Worm (Caenorhabditis elegans) whole organism, L3 larva: Measurements from ENCODE around the gene sru-23.
"Not testable (repeated sequence)": the region's sequence is repeated elsewhere in the genome, so short reads cannot be mapped to it uniquely, and the experiment has no call there.

ENCODE experiments used
- fos-1 ChIP-seq: fragments of 150-350 bp; optimal IDR thresholded peaks from 2 replicates; lab custom pipeline; 2014; ENCODE audit warnings: missing biosample characterization, missing genetic modification characterization
- mdl-1 ChIP-seq: fragments of 150-350 bp; optimal IDR thresholded peaks from 2 replicates; lab custom pipeline; 2014; ENCODE audit warnings: missing biosample characterization, missing genetic modification characterization
- snpc-4 ChIP-seq: fragments of 150-350 bp; optimal IDR thresholded peaks from 2 replicates; lab custom pipeline; 2014; ENCODE audit warnings: missing biosample characterization, missing genetic modification characterization

DNA sequence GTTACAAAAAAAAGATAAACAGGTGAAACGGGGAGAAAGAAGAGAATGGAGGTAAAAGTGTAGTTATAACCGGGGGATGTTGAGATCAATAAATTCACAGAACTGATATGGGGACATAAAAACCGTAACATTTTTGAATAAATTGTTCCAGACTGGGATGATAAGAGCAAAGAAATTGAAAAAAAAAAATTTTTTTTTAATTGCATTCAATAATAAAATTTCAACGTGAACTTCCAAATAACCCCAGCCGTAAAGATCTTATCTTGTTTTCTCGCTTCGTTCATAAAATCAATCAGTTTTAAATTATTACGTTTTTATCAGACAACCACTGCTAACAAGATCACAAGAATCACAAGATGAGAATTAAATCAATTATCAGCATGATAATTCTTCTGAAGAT, 19.5 kb upstream of the sru-23 start, which contains the start of gene C06C6.7:
- TF ChIP-seq mdl-1, fos-1, snpc-4 (tag; lab: Kevin White, UChicago): not testable (repeated sequence)
